Worm (Caenorhabditis elegans): ENCODE data around the gene rpb-2.

DNA sequence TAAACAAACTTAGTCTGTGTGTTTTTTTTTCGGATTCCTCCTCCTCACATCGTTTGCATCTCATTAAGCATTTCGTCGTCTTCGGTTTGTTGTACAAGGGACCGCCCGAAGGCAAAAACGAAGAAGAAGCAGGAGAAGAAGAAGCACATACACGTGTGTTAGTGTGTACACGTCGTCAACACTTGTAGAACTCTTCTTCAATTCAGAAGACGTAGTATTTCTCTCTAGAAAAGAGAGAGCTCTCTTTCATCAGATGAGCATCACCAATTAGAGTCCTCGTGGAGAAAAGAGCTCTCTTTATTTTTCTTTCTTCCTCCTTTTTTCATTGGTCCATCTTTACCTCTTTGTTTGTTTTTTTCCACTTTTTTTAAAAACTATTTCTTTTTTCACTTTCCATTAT lies 28.8 kb downstream of the rpb-2 start:
- TF ChIP-seq hlh-6 (tag; optimal IDR thresholded peaks at IDR 0.05): no peak
- no peak for TF ChIP-seq pha-4 (tag; optimal IDR thresholded peaks at IDR 0.05)
- no peak for TF ChIP-seq madf-2 (tag; optimal IDR thresholded peaks at IDR 0.05)
- no peak for TF ChIP-seq ceh-19 (GFP tag; optimal IDR thresholded peaks at IDR 0.05)
- no peak for TF ChIP-seq nhr-11 (tag; optimal IDR thresholded peaks at IDR 0.05)
- no peak for TF ChIP-seq fax-1 (tag; optimal IDR thresholded peaks at IDR 0.05)
- TF ChIP-seq npax-4 (tag; optimal IDR thresholded peaks at IDR 0.05): no peak
- TF ChIP-seq sox-2 (GFP tag; IDR thresholded peaks at IDR 0.05): no peak
- no peak for TF ChIP-seq elt-2 (tag; optimal IDR thresholded peaks at IDR 0.05)
- TF ChIP-seq tbx-2 (tag; optimal IDR thresholded peaks at IDR 0.05): no peak
- no peak for TF ChIP-seq ceh-18 (tag; optimal IDR thresholded peaks at IDR 0.05)
- no peak for TF ChIP-seq K09A11.1 (tag; optimal IDR thresholded peaks at IDR 0.05; ENCODE audit: insufficient read depth)
